Fruit fly (Drosophila melanogaster): ENCODE results near the gene Ssk.

Gene Ssk

dm6 chr3L:20192872-20193747 is 4.8 kb downstream of the Ssk start:
- TF ChIP-seq HLH106 (tag; optimal IDR thresholded peaks at IDR 0.05) (peak; percentile 20), Hr78 (GFP tag; optimal IDR thresholded peaks at IDR 0.05) (no peak), dmrt93B (GFP tag; optimal IDR thresholded peaks at IDR 0.05) (no peak), sage (GFP tag; optimal IDR thresholded peaks at IDR 0.05) (no peak), jim (GFP tag; optimal IDR thresholded peaks at IDR 0.05) (no peak), Dif (GFP tag; optimal IDR thresholded peaks at IDR 0.05; ENCODE audit: partially characterized antibody) (no peak), dsf (GFP tag; optimal IDR thresholded peaks at IDR 0.05; ENCODE audit: borderline replicate concordance) (no peak), br (GFP tag; optimal IDR thresholded peaks at IDR 0.05) (no peak), pan (optimal IDR thresholded peaks at IDR 0.05) (no peak), OdsH (GFP tag; optimal IDR thresholded peaks at IDR 0.05) (no peak), dl (GFP tag; optimal IDR thresholded peaks at IDR 0.05; ENCODE audit: insufficient read depth in 1 of 2, partially characterized antibody in 2 of 2) (no peak), Dfd (GFP tag; optimal IDR thresholded peaks at IDR 0.05) (no peak), Rel (GFP tag; optimal IDR thresholded peaks at IDR 0.05) (no peak), Rel (tag; optimal IDR thresholded peaks at IDR 0.05) (peak; percentile 53), Jra (GFP tag; optimal IDR thresholded peaks at IDR 0.05) (no peak), Hnf4 (GFP tag; optimal IDR thresholded peaks at IDR 0.05) (no peak), ey (GFP tag; optimal IDR thresholded peaks at IDR 0.05) (peak; percentile 22), h (GFP tag; optimal IDR thresholded peaks at IDR 0.05) (peak; percentile 5), brk (GFP tag; optimal IDR thresholded peaks at IDR 0.05) (no peak), foxo (GFP tag; optimal IDR thresholded peaks at IDR 0.05) (no peak), CrebA (GFP tag; optimal IDR thresholded peaks at IDR 0.05; ENCODE audit: borderline replicate concordance) (no peak), lola (GFP tag; optimal IDR thresholded peaks at IDR 0.05) (no peak), rgr (GFP tag; optimal IDR thresholded peaks at IDR 0.05) (peak; percentile 7), Vsx2 (GFP tag; optimal IDR thresholded peaks at IDR 0.05; ENCODE audit: partially characterized antibody) (no peak), psq (GFP tag; optimal IDR thresholded peaks at IDR 0.05) (peak; percentile 4), Hr83 (GFP tag; optimal IDR thresholded peaks at IDR 0.05; ENCODE audit: poor library complexity, severe bottlenecking) (no peak), CG32264 (GFP tag; optimal IDR thresholded peaks at IDR 0.05) (no peak), Mio (GFP tag; optimal IDR thresholded peaks at IDR 0.05) (no peak), sv (GFP tag; optimal IDR thresholded peaks at IDR 0.05) (no peak), GATAd (GFP tag; optimal IDR thresholded peaks at IDR 0.05) (no peak), Myc (optimal IDR thresholded peaks at IDR 0.05) (no peak), fru (GFP tag; optimal IDR thresholded peaks at IDR 0.05) (no peak), Abd-B (GFP tag; optimal IDR thresholded peaks at IDR 0.05) (no peak), woc (GFP tag; optimal IDR thresholded peaks at IDR 0.05) (peak; percentile 2), Sp1 (GFP tag; optimal IDR thresholded peaks at IDR 0.05) (no peak), N (GFP tag; optimal IDR thresholded peaks at IDR 0.05) (no peak), CG9705 (GFP tag; optimal IDR thresholded peaks at IDR 0.05) (no peak), tai (GFP tag; optimal IDR thresholded peaks at IDR 0.05) (no peak), usp (GFP tag; optimal IDR thresholded peaks at IDR 0.05) (no peak)

dm6 chr3L:20193748-20194058 is 5.4 kb downstream of the Ssk start:
- TF ChIP-seq Hr78 (GFP tag; optimal IDR thresholded peaks at IDR 0.05): no peak
- TF ChIP-seq Vsx2 (GFP tag; optimal IDR thresholded peaks at IDR 0.05; ENCODE audit: partially characterized antibody): no peak
- TF ChIP-seq jim (GFP tag; optimal IDR thresholded peaks at IDR 0.05): no peak

- TF ChIP-seq fru (GFP tag; optimal IDR thresholded peaks at IDR 0.05) (peak; percentile 67), woc (GFP tag; optimal IDR thresholded peaks at IDR 0.05) (peak; percentile 43), psq (GFP tag; optimal IDR thresholded peaks at IDR 0.05) (peak; percentile 41), rgr (GFP tag; optimal IDR thresholded peaks at IDR 0.05) (peak; percentile 71), Rel (GFP tag; optimal IDR thresholded peaks at IDR 0.05) (no peak), Rel (tag; optimal IDR thresholded peaks at IDR 0.05) (no peak), tai (GFP tag; optimal IDR thresholded peaks at IDR 0.05) (peak; percentile 29), br (GFP tag; optimal IDR thresholded peaks at IDR 0.05) (peak; percentile 66), Sp1 (GFP tag; optimal IDR thresholded peaks at IDR 0.05) (peak; percentile 60), HLH106 (tag; optimal IDR thresholded peaks at IDR 0.05) (peak; percentile 71), dmrt93B (GFP tag; optimal IDR thresholded peaks at IDR 0.05) (peak; percentile 34), sage (GFP tag; optimal IDR thresholded peaks at IDR 0.05) (peak; percentile 36), ey (GFP tag; optimal IDR thresholded peaks at IDR 0.05) (peak; percentile 60), pan (optimal IDR thresholded peaks at IDR 0.05) (no peak), Hr78 (GFP tag; optimal IDR thresholded peaks at IDR 0.05) (no peak), Hnf4 (GFP tag; optimal IDR thresholded peaks at IDR 0.05) (peak; percentile 64), dsf (GFP tag; optimal IDR thresholded peaks at IDR 0.05; ENCODE audit: borderline replicate concordance) (no peak), h (GFP tag; optimal IDR thresholded peaks at IDR 0.05) (peak; percentile 79), foxo (GFP tag; optimal IDR thresholded peaks at IDR 0.05) (peak in 1 of 2 experiments; percentile 77), Abd-B (GFP tag; optimal IDR thresholded peaks at IDR 0.05) (no peak), OdsH (GFP tag; optimal IDR thresholded peaks at IDR 0.05) (peak; percentile 61), brk (GFP tag; optimal IDR thresholded peaks at IDR 0.05) (peak; percentile 23)
Observed at dm6 chr3L:20194731-20195130, 6.4 kb downstream of the Ssk start.

Measured in whole organism, wandering third instar larva.